Worm (Caenorhabditis elegans): ENCODE measurements around the gene lelo-1.
A peak's percentile ranks its signal among the peaks of the same experiment; 100 is the strongest.

lelo-1 gene

DNA sequence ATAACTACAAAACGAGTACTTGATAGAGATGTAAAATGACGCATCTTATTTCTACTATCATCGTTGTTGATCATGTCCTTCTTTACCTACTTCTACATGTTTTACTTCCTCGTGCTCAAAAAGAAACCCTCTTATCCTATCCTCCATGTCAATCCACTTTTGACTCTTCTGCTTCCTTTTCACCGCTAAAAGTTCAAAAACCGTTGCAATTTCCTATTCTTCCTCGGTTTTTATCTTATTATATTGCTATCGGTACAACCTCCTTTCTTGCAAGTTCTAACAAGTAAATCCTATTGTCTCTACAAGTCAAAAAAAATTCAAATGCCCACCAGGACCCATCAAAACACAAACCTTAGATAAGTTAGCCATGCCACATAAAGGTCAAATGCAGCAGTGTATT is 38.9 kb upstream of the lelo-1 start:
- TF ChIP-seq nhr-23 (tag; optimal IDR thresholded peaks at IDR 0.05): no peak
- TF ChIP-seq egl-5 (tag; optimal IDR thresholded peaks at IDR 0.05): no peak
- peak; percentile 71 for TF ChIP-seq fkh-10 (GFP tag; optimal IDR thresholded peaks at IDR 0.05)
- no peak for TF ChIP-seq mdl-1 (tag; optimal IDR thresholded peaks at IDR 0.05)
- no peak for TF ChIP-seq fos-1 (tag; optimal IDR thresholded peaks at IDR 0.05)
- TF ChIP-seq egl-27 (tag; optimal IDR thresholded peaks at IDR 0.05): no peak
- TF ChIP-seq lin-15B (tag; optimal IDR thresholded peaks at IDR 0.05): no peak
- no peak for TF ChIP-seq elt-2 (tag; optimal IDR thresholded peaks at IDR 0.05)

DNA sequence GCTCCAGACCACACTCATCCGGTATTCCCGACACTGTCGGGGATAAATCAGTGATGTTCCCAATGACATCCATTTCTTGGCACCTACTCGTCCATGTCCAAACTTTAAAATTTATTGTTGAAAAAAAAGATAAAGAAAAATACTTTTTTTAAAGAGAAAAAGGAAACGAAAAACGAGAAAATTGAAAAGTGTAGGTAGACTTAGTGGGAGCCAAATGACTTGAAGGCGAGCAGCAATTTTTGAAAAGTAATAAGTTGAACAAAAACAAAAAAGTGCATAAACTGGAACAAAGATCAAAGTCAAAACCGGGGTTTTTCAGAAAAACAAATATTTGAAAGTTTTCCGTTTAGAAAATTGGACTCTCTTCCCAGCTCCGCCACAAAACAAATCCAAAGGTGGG is 38.0 kb upstream of the lelo-1 start, which contains the start of gene daf-37:
Gene daf-37 (minus strand): TSS at position 101 of the 400 bp plus-strand sequence.
- TF ChIP-seq jun-1 (tag; optimal IDR thresholded peaks at IDR 0.05): no peak
- no peak for TF ChIP-seq nhr-12 (tag; optimal IDR thresholded peaks at IDR 0.05)
- TF ChIP-seq nhr-25 (tag; optimal IDR thresholded peaks at IDR 0.05): no peak

DNA sequence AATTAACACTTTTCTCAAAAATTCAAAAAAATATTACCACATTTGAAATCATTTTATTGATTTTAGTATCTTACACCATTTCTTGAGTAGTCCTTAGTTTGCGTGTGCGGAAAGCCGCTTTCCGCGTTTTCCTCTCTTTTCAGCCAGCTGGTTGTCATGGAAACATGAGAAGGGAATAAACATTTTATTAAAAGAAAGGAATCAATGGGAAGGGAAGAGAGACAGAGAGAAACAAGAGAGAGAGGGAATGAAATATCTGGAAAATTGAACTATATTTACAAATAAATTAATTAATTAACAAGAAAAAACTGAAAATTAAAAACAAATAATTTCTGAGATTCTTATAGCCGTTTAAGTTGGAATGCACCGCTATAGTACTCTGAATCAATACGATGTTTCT is 26.8 kb upstream of the lelo-1 start, which contains the start of gene mks-2:
Gene mks-2 (minus strand): TSS at position 101 of the 400 bp plus-strand sequence.
- TF ChIP-seq egl-27 (tag; optimal IDR thresholded peaks at IDR 0.05): no peak
- no peak for TF ChIP-seq ceh-16 (tag; optimal IDR thresholded peaks at IDR 0.05)
- no peak for TF ChIP-seq nhr-77 (tag; optimal IDR thresholded peaks at IDR 0.05)
- TF ChIP-seq pqm-1 (tag; optimal IDR thresholded peaks at IDR 0.05): no peak
- TF ChIP-seq pha-4 (tag; optimal IDR thresholded peaks at IDR 0.05): no peak
- TF ChIP-seq lsy-12 (tag; optimal IDR thresholded peaks at IDR 0.05): no peak
- TF ChIP-seq tbx-2 (tag; optimal IDR thresholded peaks at IDR 0.05): no peak
- TF ChIP-seq fkh-2 (tag; optimal IDR thresholded peaks at IDR 0.05): no peak
- no peak for TF ChIP-seq ceh-82 (tag; optimal IDR thresholded peaks at IDR 0.05)
- no peak for TF ChIP-seq nhr-28 (tag; optimal IDR thresholded peaks at IDR 0.05)
- no peak for TF ChIP-seq nhr-43 (tag; optimal IDR thresholded peaks at IDR 0.05; ENCODE audit: poor library complexity, severe bottlenecking)
- TF ChIP-seq nhr-76 (tag; optimal IDR thresholded peaks at IDR 0.05): no peak
- TF ChIP-seq zag-1 (tag; optimal IDR thresholded peaks at IDR 0.05): no peak
- TF ChIP-seq skn-1 (tag; optimal IDR thresholded peaks at IDR 0.05): no peak

DNA sequence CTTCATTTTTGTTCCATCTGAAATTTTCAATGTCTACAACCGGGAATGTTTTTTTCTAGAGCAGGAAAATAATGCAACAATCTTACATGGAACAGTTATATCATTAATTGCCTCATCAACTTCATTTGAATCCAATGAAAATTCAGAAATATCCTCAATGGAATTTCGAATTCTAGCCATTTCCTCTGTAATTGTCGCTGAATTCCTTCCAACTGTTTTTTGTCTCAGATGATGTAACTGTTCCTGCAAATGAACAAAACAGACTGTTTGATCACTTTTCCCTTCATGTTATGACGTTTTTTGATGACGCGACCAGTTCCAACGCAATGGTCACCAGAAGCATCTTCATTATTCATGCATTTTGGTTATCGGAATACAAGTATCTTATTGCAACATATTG is 24.7 kb upstream of the lelo-1 start:
- no peak for TF ChIP-seq nhr-43 (tag; optimal IDR thresholded peaks at IDR 0.05; ENCODE audit: poor library complexity, severe bottlenecking)
- TF ChIP-seq daf-12 (tag; optimal IDR thresholded peaks at IDR 0.05): no peak
- no peak for TF ChIP-seq nhr-28 (tag; optimal IDR thresholded peaks at IDR 0.05)
- TF ChIP-seq fkh-10 (GFP tag; optimal IDR thresholded peaks at IDR 0.05): no peak
- no peak for TF ChIP-seq ceh-9 (tag; optimal IDR thresholded peaks at IDR 0.05)
- no peak for TF ChIP-seq pqm-1 (tag; optimal IDR thresholded peaks at IDR 0.05)
- TF ChIP-seq fos-1 (tag; optimal IDR thresholded peaks at IDR 0.05): no peak
- no peak for TF ChIP-seq elt-2 (tag; optimal IDR thresholded peaks at IDR 0.05)
- no peak for TF ChIP-seq fkh-2 (tag; optimal IDR thresholded peaks at IDR 0.05)
- TF ChIP-seq nhr-67 (tag; optimal IDR thresholded peaks at IDR 0.05): no peak
- no peak for TF ChIP-seq aly-2 (tag; optimal IDR thresholded peaks at IDR 0.05)
- TF ChIP-seq egl-5 (tag; optimal IDR thresholded peaks at IDR 0.05): no peak
- no peak for TF ChIP-seq nfya-1 (tag; optimal IDR thresholded peaks at IDR 0.05; ENCODE audit: insufficient read depth)
- TF ChIP-seq ztf-11 (tag; optimal IDR thresholded peaks at IDR 0.05): no peak
- no peak for TF ChIP-seq nhr-25 (tag; optimal IDR thresholded peaks at IDR 0.05)
- no peak for TF ChIP-seq jun-1 (tag; optimal IDR thresholded peaks at IDR 0.05)
- no peak for TF ChIP-seq nhr-237 (tag; optimal IDR thresholded peaks at IDR 0.05)
- TF ChIP-seq elt-1 (tag; optimal IDR thresholded peaks at IDR 0.05): no peak
- TF ChIP-seq ama-1 (optimal IDR thresholded peaks at IDR 0.05): no peak
- TF ChIP-seq tbx-2 (tag; optimal IDR thresholded peaks at IDR 0.05): no peak

DNA sequence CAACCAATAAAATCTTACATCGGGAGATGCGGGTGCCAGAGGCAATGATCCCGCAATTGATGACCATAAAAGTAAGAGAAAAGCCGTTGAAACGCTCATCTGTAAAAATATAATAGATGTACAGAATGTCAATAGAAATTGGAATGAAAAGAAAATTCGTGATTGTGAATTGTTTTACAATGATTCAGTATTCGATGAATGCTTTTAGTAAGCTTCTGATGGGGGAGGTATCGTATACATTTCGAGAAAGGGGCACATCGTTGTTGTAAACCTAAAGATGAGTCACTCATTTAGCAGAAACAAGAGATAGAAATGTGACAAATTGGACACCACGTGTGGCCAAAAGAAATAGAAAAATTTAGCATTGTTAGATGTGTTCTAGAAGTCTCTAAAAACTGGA is 23.6 kb upstream of the lelo-1 start, which contains the start of gene C30B5.6:
Gene C30B5.6 (minus strand): TSS at position 101 of the 400 bp plus-strand sequence.
- no peak for TF ChIP-seq nhr-28 (tag; optimal IDR thresholded peaks at IDR 0.05)
- no peak for TF ChIP-seq elt-2 (tag; optimal IDR thresholded peaks at IDR 0.05)
- TF ChIP-seq nhr-23 (tag; optimal IDR thresholded peaks at IDR 0.05): no peak
- TF ChIP-seq ceh-82 (tag; optimal IDR thresholded peaks at IDR 0.05): no peak
- TF ChIP-seq nhr-11 (tag; optimal IDR thresholded peaks at IDR 0.05): no peak
- TF ChIP-seq ceh-28 (tag; optimal IDR thresholded peaks at IDR 0.05): no peak
- TF ChIP-seq nhr-12 (tag; optimal IDR thresholded peaks at IDR 0.05): no peak
- TF ChIP-seq nhr-25 (tag; optimal IDR thresholded peaks at IDR 0.05): no peak
- TF ChIP-seq unc-39 (tag; optimal IDR thresholded peaks at IDR 0.05): no peak
- no peak for TF ChIP-seq nhr-43 (tag; optimal IDR thresholded peaks at IDR 0.05; ENCODE audit: poor library complexity, severe bottlenecking)
- TF ChIP-seq hmg-11 (tag; optimal IDR thresholded peaks at IDR 0.05): no peak
- TF ChIP-seq zag-1 (tag; optimal IDR thresholded peaks at IDR 0.05): no peak

Measured in whole organism, L3 larva.